Fruit fly (Drosophila melanogaster): ENCODE measurements around the gene Ubx.

Ubx gene

DNA sequence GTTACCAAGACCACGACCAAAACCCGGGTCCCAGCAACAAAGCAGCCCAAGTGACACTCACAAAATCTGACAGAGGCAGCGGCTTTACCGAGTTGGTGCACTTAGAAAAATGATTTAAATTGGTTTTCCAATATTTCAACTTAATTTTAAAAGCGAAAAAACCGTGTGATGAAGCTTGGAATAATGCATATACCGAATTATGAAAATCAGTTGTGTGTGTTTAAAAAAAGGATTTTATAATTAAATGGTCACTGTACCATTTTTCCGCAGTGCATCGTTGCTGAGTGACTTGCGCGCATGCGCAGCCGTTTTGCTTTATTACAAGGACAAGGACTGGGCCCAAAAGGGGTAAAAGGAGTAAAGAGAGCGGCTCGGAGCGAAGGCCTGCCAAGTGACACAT, 16.3 kb downstream of the Ubx start (continued):
- no peak for TF ChIP-seq Dip3 (GFP tag; optimal IDR thresholded peaks at IDR 0.05)
- peak; percentile 14; the same call in 1 of the 2 replicates for TF ChIP-seq lmd (GFP tag; IDR thresholded peaks at IDR 0.05)
- TF ChIP-seq CG6791 (GFP tag; IDR thresholded peaks at IDR 0.05; ENCODE audit: partially characterized antibody) = no peak
- no peak for TF ChIP-seq Deaf1 (tag; optimal IDR thresholded peaks at IDR 0.05)
- peak; percentile 39 for TF ChIP-seq pum (GFP tag; optimal IDR thresholded peaks at IDR 0.05)
- TF ChIP-seq CG1832 (GFP tag; optimal IDR thresholded peaks at IDR 0.05) = no peak
- peak; percentile 28; the same call in 1 of the 2 replicates for TF ChIP-seq Ptx1 (GFP tag; IDR thresholded peaks at IDR 0.05)
- TF ChIP-seq dmrt11E (tag; optimal IDR thresholded peaks at IDR 0.05) = peak; percentile 68
- no peak for TF ChIP-seq CG12219 (GFP tag; optimal IDR thresholded peaks at IDR 0.05)
- no peak for TF ChIP-seq gcm (GFP tag; optimal IDR thresholded peaks at IDR 0.05)
- no peak for TF ChIP-seq wor (GFP tag; IDR thresholded peaks at IDR 0.05)
- no peak for TF ChIP-seq Six4 (GFP tag; optimal IDR thresholded peaks at IDR 0.05)
- TF ChIP-seq disco-r (GFP tag; optimal IDR thresholded peaks at IDR 0.05) = no peak
- TF ChIP-seq lab (GFP tag; optimal IDR thresholded peaks at IDR 0.05) = no peak
- no peak for TF ChIP-seq luna (GFP tag; optimal IDR thresholded peaks at IDR 0.05)
- no peak for TF ChIP-seq schlank (tag; optimal IDR thresholded peaks at IDR 0.05)
- no peak for TF ChIP-seq C15 (GFP tag; IDR thresholded peaks at IDR 0.05)
- no peak for TF ChIP-seq CG8281 (tag; optimal IDR thresholded peaks at IDR 0.05)
- TF ChIP-seq CG31441 (GFP tag; IDR thresholded peaks at IDR 0.05) = 0 out of 2 replicates have a peak, but pooled peaks have one; percentile 30
- no peak for TF ChIP-seq CG9817 (tag; optimal IDR thresholded peaks at IDR 0.05)
- peak; percentile 8 for TF ChIP-seq CG16815 (GFP tag; optimal IDR thresholded peaks at IDR 0.05)
- TF ChIP-seq kay (GFP tag; optimal IDR thresholded peaks at IDR 0.05) = no peak
- TF ChIP-seq odd (GFP tag; optimal IDR thresholded peaks at IDR 0.05) = no peak
- no peak for TF ChIP-seq CG12299 (tag; optimal IDR thresholded peaks at IDR 0.05)
- peak in 1 of 2 experiments; percentile 77 for TF ChIP-seq tll (GFP tag; optimal IDR thresholded peaks at IDR 0.05)
- no peak for TF ChIP-seq Sry-δ (GFP tag; optimal IDR thresholded peaks at IDR 0.05)
- TF ChIP-seq CG13775 (GFP tag; optimal IDR thresholded peaks at IDR 0.05) = no peak
- peak; percentile 34 for TF ChIP-seq CG8290 (GFP tag; optimal IDR thresholded peaks at IDR 0.05)
- TF ChIP-seq CG8290 (tag; optimal IDR thresholded peaks at IDR 0.05) = no peak
- TF ChIP-seq CG4854 (GFP tag; optimal IDR thresholded peaks at IDR 0.05) = no peak
- TF ChIP-seq Camta (GFP tag; optimal IDR thresholded peaks at IDR 0.05) = peak; percentile 28
- peak; percentile 34 for TF ChIP-seq CG4424 (GFP tag; optimal IDR thresholded peaks at IDR 0.05)
- TF ChIP-seq fd96Cb (tag; optimal IDR thresholded peaks at IDR 0.05) = peak; percentile 33
- no peak for TF ChIP-seq CG3838 (GFP tag; optimal IDR thresholded peaks at IDR 0.05)
- TF ChIP-seq CG17359 (tag; optimal IDR thresholded peaks at IDR 0.05) = peak; percentile 38
- TF ChIP-seq otp (GFP tag; IDR thresholded peaks at IDR 0.05) = peak; percentile 72; the same call in 2 of the 3 replicates
- TF ChIP-seq Spps (tag; optimal IDR thresholded peaks at IDR 0.05) = peak; percentile 28
- no peak for TF ChIP-seq CG7928 (GFP tag; optimal IDR thresholded peaks at IDR 0.05)
- no peak for TF ChIP-seq PHDP (tag; optimal IDR thresholded peaks at IDR 0.05)
- peak; percentile 71 for TF ChIP-seq Neu2 (GFP tag; optimal IDR thresholded peaks at IDR 0.05; ENCODE audit: borderline replicate concordance)
- TF ChIP-seq org-1 (GFP tag; optimal IDR thresholded peaks at IDR 0.05) = no peak
- no peak for TF ChIP-seq CG30431 (GFP tag; optimal IDR thresholded peaks at IDR 0.05)
- TF ChIP-seq Sin3A (optimal IDR thresholded peaks at IDR 0.05) = no peak
- no peak for TF ChIP-seq H2.0 (GFP tag; IDR thresholded peaks at IDR 0.05)
- TF ChIP-seq h (optimal IDR thresholded peaks at IDR 0.05) = no peak
- TF ChIP-seq CG7556 (GFP tag; optimal IDR thresholded peaks at IDR 0.05) = peak; percentile 31
- TF ChIP-seq Hsf (GFP tag; optimal IDR thresholded peaks at IDR 0.05) = peak; percentile 13
- peak; percentile 41; the same call in 2 of the 3 replicates for TF ChIP-seq croc (GFP tag; conservative IDR thresholded peaks at IDR 0.05)
- TF ChIP-seq ato (GFP tag; IDR thresholded peaks at IDR 0.05; ENCODE audit: partially characterized antibody) = no peak
- peak; percentile 42; the same call in 1 of the 2 replicates for TF ChIP-seq chm (GFP tag; IDR thresholded peaks at IDR 0.05)
- TF ChIP-seq CG10267 (tag; optimal IDR thresholded peaks at IDR 0.05) = peak; percentile 62
- TF ChIP-seq ewg (GFP tag; optimal IDR thresholded peaks at IDR 0.05) = peak; percentile 44

Data from whole organism, embryonic.